Worm (Caenorhabditis elegans) whole organism, L4 larva: Measurements from ENCODE around the gene F15G9.5.
A peak's percentile ranks its signal among the peaks of the same experiment; 100 is the strongest.

Source experiments
- D1046.2 ChIP-seq: fragments of 200-800 bp; sonication (Bioruptor generic); IDR thresholded peaks from 2 replicates; pipeline ENCODE4 v1.3.6; 2022; ENCODE audit warnings: missing genetic modification characterization, missing compliant biosample characterization
- F26F4.8 ChIP-seq: fragments of 200-800 bp; sonication (Bioruptor generic); conservative IDR thresholded peaks from 2 replicates; pipeline ENCODE4 v1.3.6; 2022; ENCODE audit warnings: missing genetic modification characterization, missing compliant biosample characterization
- R02D3.7 ChIP-seq: fragments of 150-350 bp; sonication (generic microtip); optimal IDR thresholded peaks from 3 replicates; lab custom pipeline; 2014; ENCODE audit warnings: missing biosample characterization, missing genetic modification characterization
- Y48G9A.11 ChIP-seq: fragments of 200-800 bp; sonication (Bioruptor generic); IDR thresholded peaks from 2 replicates; pipeline ENCODE4 v1.3.6; 2022; ENCODE audit warnings: missing genetic modification reagents, missing genetic modification characterization, missing compliant biosample characterization
- Y5F2A.4 ChIP-seq: fragments of 200-800 bp; sonication (Bioruptor generic); optimal IDR thresholded peaks from 2 replicates; lab custom pipeline; 2018; ENCODE audit warnings: mild to moderate bottlenecking, missing genetic modification characterization, missing compliant biosample characterization
- ZK337.2 ChIP-seq: fragments of 200-800 bp; sonication (Bioruptor generic); IDR thresholded peaks from 2 replicates; pipeline ENCODE4 v1.3.6; 2022; ENCODE audit warnings: missing genetic modification reagents, missing genetic modification characterization, missing compliant biosample characterization
- aha-1 ChIP-seq: fragments of 150-350 bp; peaks from one replicate; lab custom pipeline; 2014; ENCODE audit warnings: missing biosample characterization, missing genetic modification characterization
- ceh-20 ChIP-seq: fragments of 200-800 bp; sonication (Bioruptor generic); IDR thresholded peaks from 2 replicates; pipeline ENCODE4 v1.3.6; 2022; ENCODE audit warnings: missing genetic modification reagents, missing genetic modification characterization, missing compliant biosample characterization
- ceh-28 ChIP-seq: fragments of 150-350 bp; optimal IDR thresholded peaks from 2 replicates; lab custom pipeline; 2014; ENCODE audit warnings: missing biosample characterization, missing genetic modification reagents, missing genetic modification characterization
- ceh-44 ChIP-seq: fragments of 200-800 bp; sonication (Bioruptor generic); IDR thresholded peaks from 2 replicates; pipeline ENCODE4 v1.3.6; 2022; ENCODE audit warnings: missing genetic modification reagents, missing genetic modification characterization, missing compliant biosample characterization
- ceh-62 ChIP-seq: sonication (generic microtip); optimal IDR thresholded peaks from 2 replicates; lab custom pipeline; 2017; ENCODE audit warnings: missing biosample characterization, missing genetic modification characterization
- ceh-82 ChIP-seq: sonication (generic microtip); optimal IDR thresholded peaks from 2 replicates; lab custom pipeline; 2017; ENCODE audit warnings: missing biosample characterization, missing genetic modification characterization
- ces-1 ChIP-seq: fragments of 150-350 bp; sonication (generic microtip); optimal IDR thresholded peaks from 4 replicates; lab custom pipeline; 2014; ENCODE audit warnings: missing biosample characterization, missing genetic modification reagents, missing genetic modification characterization
- cey-2 ChIP-seq: sonication (generic microtip); optimal IDR thresholded peaks from 3 replicates; lab custom pipeline; 2017; ENCODE audit warnings: missing genetic modification characterization, mild to moderate bottlenecking, missing compliant biosample characterization, antibody characterized with exemption, borderline replicate concordance; ENCODE audit not compliant: insufficient read depth
- daf-12 ChIP-seq: fragments of 150-350 bp; optimal IDR thresholded peaks from 2 replicates; lab custom pipeline; 2014; ENCODE audit warnings: missing biosample characterization, missing genetic modification reagents, missing genetic modification characterization
- daf-16 ChIP-seq, 3 experiments: sonication (generic microtip); optimal IDR thresholded peaks; 2 replicates each; lab custom pipeline; 2016 to 2017; ENCODE audit warnings: missing genetic modification characterization in 3 of 3, missing genetic modification reagents in 3 of 3, mild to moderate bottlenecking in 2 of 3, missing compliant biosample characterization in 2 of 3, missing biosample characterization in 1 of 3, moderate library complexity in 1 of 3
- daf-8 ChIP-seq: fragments of 200-800 bp; sonication (Bioruptor generic); IDR thresholded peaks from 2 replicates; pipeline ENCODE4 v1.3.6; 2022; ENCODE audit warnings: missing genetic modification characterization, missing compliant biosample characterization
- dmd-6 ChIP-seq: fragments of 200-800 bp; sonication (Bioruptor generic); IDR thresholded peaks from 2 replicates; pipeline ENCODE4 v1.3.6; 2022; ENCODE audit warnings: missing genetic modification reagents, missing genetic modification characterization, missing compliant biosample characterization
- gei-8 ChIP-seq: fragments of 200-800 bp; sonication (Bioruptor generic); optimal IDR thresholded peaks from 2 replicates; lab custom pipeline; 2018; ENCODE audit warnings: mild to moderate bottlenecking, missing genetic modification characterization, missing compliant biosample characterization
- hlh-11 ChIP-seq: fragments of 200-800 bp; sonication (Bioruptor generic); optimal IDR thresholded peaks from 2 replicates; lab custom pipeline; 2018; ENCODE audit warnings: mild to moderate bottlenecking, missing genetic modification characterization, missing compliant biosample characterization
- hlh-30 ChIP-seq: sonication (generic microtip); optimal IDR thresholded peaks from 2 replicates; lab custom pipeline; 2017; ENCODE audit warnings: antibody characterized with exemption, mild to moderate bottlenecking, missing genetic modification characterization, missing compliant biosample characterization; ENCODE audit not compliant: insufficient read depth
- lin-38 ChIP-seq: fragments of 200-800 bp; sonication (Bioruptor generic); IDR thresholded peaks from 2 replicates; pipeline ENCODE4 v1.3.6; 2022; ENCODE audit warnings: missing genetic modification reagents, missing genetic modification characterization, missing compliant biosample characterization
- lsy-2 ChIP-seq, 2 experiments: fragments of 150-350 bp in 1 of 2; sonication (generic microtip) in 1 of 2; optimal IDR thresholded peaks; 2 replicates each; lab custom pipeline; 2014 to 2017; ENCODE audit warnings: missing biosample characterization in 2 of 2, missing genetic modification characterization in 2 of 2
- mdl-1 ChIP-seq, 2 experiments: fragments of 150-350 bp in 1 of 2; sonication (generic microtip) in 1 of 2; optimal IDR thresholded peaks; 2 replicates each; lab custom pipeline; 2014 to 2017; ENCODE audit warnings: missing biosample characterization in 2 of 2, missing genetic modification characterization in 2 of 2
- mdt-29 ChIP-seq: fragments of 200-800 bp; sonication (Bioruptor generic); IDR thresholded peaks from 2 replicates; pipeline ENCODE4 v1.3.6; 2022; ENCODE audit warnings: missing genetic modification reagents, missing genetic modification characterization, missing compliant biosample characterization
- mxl-2 ChIP-seq: fragments of 200-800 bp; sonication (Bioruptor generic); conservative IDR thresholded peaks from 2 replicates; pipeline ENCODE4 v1.3.6; 2022; ENCODE audit warnings: missing genetic modification reagents, missing genetic modification characterization, missing compliant biosample characterization
- mxl-3 ChIP-seq: fragments of 200-800 bp; sonication (Bioruptor generic); optimal IDR thresholded peaks from 2 replicates; lab custom pipeline; 2018; ENCODE audit warnings: mild to moderate bottlenecking, missing genetic modification characterization, missing compliant biosample characterization
- nhr-102 ChIP-seq: sonication (generic microtip); optimal IDR thresholded peaks from 2 replicates; lab custom pipeline; 2016; ENCODE audit warnings: mild to moderate bottlenecking, missing genetic modification characterization, moderate library complexity, missing compliant biosample characterization
- nhr-111 ChIP-seq: fragments of 200-800 bp; sonication (Bioruptor generic); optimal IDR thresholded peaks from 2 replicates; lab custom pipeline; 2018; ENCODE audit warnings: mild to moderate bottlenecking, missing genetic modification characterization, missing compliant biosample characterization
- nhr-237 ChIP-seq: sonication (generic microtip); optimal IDR thresholded peaks from 2 replicates; lab custom pipeline; 2017; ENCODE audit warnings: missing biosample characterization, missing genetic modification characterization
- nhr-28 ChIP-seq: fragments of 150-350 bp; optimal IDR thresholded peaks from 2 replicates; lab custom pipeline; 2014; ENCODE audit warnings: missing biosample characterization, missing genetic modification characterization
- nhr-76 ChIP-seq: fragments of 150-350 bp; optimal IDR thresholded peaks from 2 replicates; lab custom pipeline; 2014; ENCODE audit warnings: missing biosample characterization, missing genetic modification characterization
- nhr-77 ChIP-seq: fragments of 150-350 bp; optimal IDR thresholded peaks from 2 replicates; lab custom pipeline; 2014; ENCODE audit warnings: missing biosample characterization, missing genetic modification characterization
- php-3 ChIP-seq: fragments of 200-800 bp; sonication (Bioruptor generic); IDR thresholded peaks from 2 replicates; pipeline ENCODE4 v1.3.6; 2022; ENCODE audit warnings: missing genetic modification reagents, missing genetic modification characterization, missing compliant biosample characterization
- pqm-1 ChIP-seq: sonication (generic microtip); optimal IDR thresholded peaks from 2 replicates; lab custom pipeline; 2017; ENCODE audit warnings: missing biosample characterization, missing genetic modification characterization
- sdz-12 ChIP-seq: fragments of 200-800 bp; sonication (Bioruptor generic); optimal IDR thresholded peaks from 2 replicates; lab custom pipeline; 2018; ENCODE audit warnings: mild to moderate bottlenecking, missing genetic modification characterization, missing compliant biosample characterization
- set-16 ChIP-seq: fragments of 200-800 bp; sonication (Bioruptor generic); IDR thresholded peaks from 2 replicates; pipeline ENCODE4 v1.3.6; 2022; ENCODE audit warnings: missing genetic modification reagents, missing genetic modification characterization, missing compliant biosample characterization
- skn-1 ChIP-seq: fragments of 150-350 bp; optimal IDR thresholded peaks from 2 replicates; lab custom pipeline; 2014; ENCODE audit warnings: missing biosample characterization, missing genetic modification characterization
- zfp-2 ChIP-seq: sonication (generic microtip); optimal IDR thresholded peaks from 2 replicates; lab custom pipeline; 2016; ENCODE audit warnings: mild to moderate bottlenecking, missing genetic modification characterization, missing compliant biosample characterization
- zfp-3 ChIP-seq: fragments of 200-800 bp; sonication (Bioruptor generic); conservative IDR thresholded peaks from 2 replicates; pipeline ENCODE4 v1.3.6; 2022; ENCODE audit warnings: missing genetic modification reagents, missing genetic modification characterization, missing compliant biosample characterization
- zip-11 ChIP-seq: fragments of 200-800 bp; sonication (Bioruptor generic); IDR thresholded peaks from 2 replicates; pipeline ENCODE4 v1.3.6; 2022; ENCODE audit warnings: missing genetic modification characterization, missing compliant biosample characterization
- zip-2 ChIP-seq: fragments of 150-350 bp; optimal IDR thresholded peaks from 2 replicates; lab custom pipeline; 2014; ENCODE audit warnings: missing biosample characterization, missing genetic modification characterization

Gene F15G9.5

DNA sequence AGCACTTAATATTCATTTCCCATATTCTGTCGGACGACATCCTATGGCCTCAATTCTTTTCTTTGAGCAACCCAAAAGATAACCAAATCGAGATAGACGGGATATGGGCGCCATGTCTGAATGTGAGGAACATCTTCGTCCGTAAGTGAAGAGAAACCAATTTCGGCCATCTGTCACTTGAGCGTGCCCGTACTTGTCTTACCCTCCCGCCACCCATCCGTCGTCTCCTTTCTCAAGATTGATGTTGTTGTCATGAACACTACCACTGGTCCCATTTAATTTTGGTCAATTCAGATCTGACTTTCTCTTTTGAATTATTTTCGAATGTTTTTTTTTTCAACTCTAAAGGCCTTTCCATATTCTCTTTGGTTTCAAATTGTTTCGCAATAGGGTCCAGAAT is 34.9 kb downstream of the F15G9.5 start:
- TF ChIP-seq mdl-1 (tag; optimal IDR thresholded peaks at IDR 0.05; lab: Kevin White, UChicago) (no peak), aha-1 (peak; percentile 22)

DNA sequence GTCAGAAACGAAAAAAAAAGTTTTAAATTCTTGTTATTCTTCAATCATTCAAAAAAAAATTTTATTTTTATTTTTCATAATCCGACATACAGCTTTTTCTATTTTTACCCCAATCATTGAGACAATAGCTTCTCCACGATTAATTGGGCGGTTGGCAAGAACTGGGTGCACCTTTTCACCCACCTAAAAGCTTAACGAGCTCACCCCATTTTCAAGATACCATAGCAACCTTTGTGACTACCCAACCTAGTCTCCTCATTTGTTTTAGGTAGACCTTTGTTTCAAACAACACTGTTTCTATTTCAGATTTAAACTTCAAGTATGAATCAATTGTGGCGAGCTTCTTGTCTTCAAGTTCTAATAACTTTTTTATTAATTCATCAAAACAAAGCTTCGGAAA is 39.3 kb downstream of the F15G9.5 start, which contains the start of gene dyf-7:
dyf-7 (plus strand) TSS at position 301 of the 400 bp plus-strand sequence.
- TF ChIP-seq ces-1 (no peak), zip-2 (tag; lab: Kevin White, UChicago) (no peak), D1046.2 (no peak), zfp-2 (tag; lab: Kevin White, UChicago) (no peak), sdz-12 (GFP tag; lab: Kevin White, UChicago) (no peak), nhr-102 (tag; lab: Kevin White, UChicago) (no peak), zfp-3 (GFP tag; lab: Robert Waterston, UW) (no peak), cey-2 (no peak), gei-8 (GFP tag; lab: Kevin White, UChicago) (no peak), hlh-30 (tag; lab: Kevin White, UChicago) (no peak), hlh-11 (tag; lab: Kevin White, UChicago) (no peak), set-16 (no peak), aha-1 (no peak), nhr-77 (no peak), Y48G9A.11 (GFP tag; lab: Robert Waterston, UW) (no peak), ceh-44 (GFP tag; lab: Robert Waterston, UW) (no peak), lin-38 (GFP tag; lab: Robert Waterston, UW) (no peak), nhr-237 (tag; lab: Kevin White, UChicago) (no peak), nhr-76 (tag; lab: Kevin White, UChicago) (no peak), ZK337.2 (GFP tag; lab: Robert Waterston, UW) (no peak)
- TF ChIP-seq, all 104 proteins: peak for 0

DNA sequence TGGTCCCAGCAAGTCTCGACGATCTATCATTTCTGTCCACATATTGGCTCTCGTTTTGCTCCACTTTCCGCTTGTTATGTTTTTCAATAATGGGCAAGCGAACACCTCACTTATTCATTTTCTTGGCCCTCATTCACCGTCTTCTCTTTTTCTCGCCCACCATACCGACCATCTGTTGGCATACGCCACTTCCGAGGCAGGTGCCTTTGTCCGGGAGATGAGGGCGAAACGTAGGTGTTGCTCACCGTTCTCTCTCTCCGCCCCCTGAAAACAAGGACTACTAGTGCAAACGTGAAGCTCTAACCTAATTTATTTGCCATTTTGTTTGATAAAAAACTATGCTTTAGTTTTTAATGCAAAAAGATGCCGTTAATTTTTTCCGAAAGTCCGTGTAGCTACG is 40.0 kb downstream of the F15G9.5 start:
- TF ChIP-seq aha-1 (peak; percentile 10), F26F4.8 (GFP tag; lab: Robert Waterston, UW) (no peak)
- TF ChIP-seq, all 104 proteins: peak for 1

DNA sequence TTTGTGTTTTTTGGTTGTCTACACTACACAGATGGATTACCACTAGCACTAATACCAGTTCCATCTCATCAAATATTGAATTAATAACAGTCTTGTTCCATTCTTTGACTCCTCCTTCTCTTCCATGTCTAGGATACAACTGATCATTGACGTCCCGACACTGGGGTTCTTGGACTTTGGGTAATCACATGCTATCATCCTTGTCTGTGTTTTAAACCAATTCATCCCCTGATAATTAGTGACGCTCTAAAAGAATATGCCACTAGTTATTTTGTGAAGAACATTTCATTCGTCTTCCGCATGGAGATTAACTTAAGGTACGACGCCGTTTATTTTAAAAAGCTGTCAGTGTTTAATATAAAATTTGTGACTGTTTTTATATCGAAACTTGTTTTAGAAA is 47.2 kb downstream of the F15G9.5 start, which contains the start of gene npr-18:
npr-18 (plus strand) TSS at position 301 of the 400 bp plus-strand sequence.
- no peak for TF ChIP-seq ceh-82
- no peak for TF ChIP-seq ceh-28
- no peak for TF ChIP-seq lsy-2 (tag; optimal IDR thresholded peaks at IDR 0.05; lab: Kevin White, UChicago)
- no peak for TF ChIP-seq skn-1 (tag; lab: Kevin White, UChicago)
- TF ChIP-seq lin-38 (GFP tag; lab: Robert Waterston, UW) = no peak
- no peak for TF ChIP-seq daf-8 (GFP tag; lab: Robert Waterston, UW)
- no peak for TF ChIP-seq zip-11 (GFP tag; lab: Robert Waterston, UW)
- TF ChIP-seq hlh-11 (tag; lab: Kevin White, UChicago) = no peak
- TF ChIP-seq Y5F2A.4 (GFP tag; lab: Kevin White, UChicago) = no peak
- TF ChIP-seq nhr-111 (GFP tag; lab: Kevin White, UChicago) = no peak
- TF ChIP-seq dmd-6 = no peak
- no peak for TF ChIP-seq mdt-29 (GFP tag; lab: Robert Waterston, UW)
- TF ChIP-seq D1046.2 = no peak
- no peak for TF ChIP-seq ceh-62 (tag; lab: Kevin White, UChicago)
- TF ChIP-seq daf-12 (tag; lab: Kevin White, UChicago) = no peak
- TF ChIP-seq R02D3.7 = no peak
- no peak for TF ChIP-seq ZK337.2 (GFP tag; lab: Robert Waterston, UW)

DNA sequence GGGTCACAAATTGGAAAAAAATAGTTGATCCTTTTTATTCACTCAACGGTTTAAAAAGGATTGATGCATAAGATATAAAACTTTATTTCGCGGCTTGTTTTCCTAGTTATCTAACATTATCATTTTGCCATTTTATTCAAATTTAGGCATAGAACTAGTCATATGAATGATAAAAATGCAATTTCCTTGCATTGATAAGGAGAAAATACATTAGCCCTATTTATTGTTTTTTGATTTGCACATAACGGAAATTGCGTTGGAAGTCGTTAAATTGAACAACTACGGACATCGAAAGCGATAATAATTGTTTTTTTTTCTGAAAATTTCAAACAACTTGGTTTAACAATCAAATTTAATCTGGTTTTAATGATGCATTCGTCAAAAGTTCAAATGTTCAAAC is 50.4 kb downstream of the F15G9.5 start:
- TF ChIP-seq mxl-3 (GFP tag; lab: Kevin White, UChicago) (no peak), ceh-20 (GFP tag; lab: Robert Waterston, UW) (0 out of 2 replicates have a peak, but pooled peaks have one; percentile 27), daf-16 (GFP tag; optimal IDR thresholded peaks at IDR 0.05; lab: Kevin White, UChicago) (no peak), daf-16 (tag; optimal IDR thresholded peaks at IDR 0.05; lab: Kevin White, UChicago) (peak; percentile 83), php-3 (GFP tag; lab: Robert Waterston, UW) (peak; percentile 98), skn-1 (tag; lab: Kevin White, UChicago) (no peak), pqm-1 (tag; lab: Kevin White, UChicago) (peak; percentile 61), ceh-28 (no peak), nhr-28 (tag; lab: Kevin White, UChicago) (peak; percentile 57), zip-2 (tag; lab: Kevin White, UChicago) (no peak), mxl-2 (GFP tag; lab: Robert Waterston, UW) (no peak)
